Worm (Caenorhabditis elegans) whole organism, midembryonic: Measurements from ENCODE around the gene C47E12.10.

Experiments
- klf-2 ChIP-seq: fragments of 200-800 bp; sonication (Bioruptor generic); conservative IDR thresholded peaks from 2 replicates; pipeline ENCODE4 v1.3.6; 2022; ENCODE audit warnings: missing genetic modification reagents, missing genetic modification characterization, missing compliant biosample characterization
- med-1 ChIP-seq: sonication (generic microtip); optimal IDR thresholded peaks from 2 replicates; lab custom pipeline; 2017; ENCODE audit warnings: missing genetic modification characterization, mild to moderate bottlenecking, missing compliant biosample characterization, antibody characterized with exemption, missing genetic modification reagents; ENCODE audit not compliant: insufficient read depth
- ref-1 ChIP-seq: fragments of 200-800 bp; sonication (Bioruptor generic); conservative IDR thresholded peaks from 2 replicates; pipeline ENCODE4 v1.3.6; 2022; ENCODE audit warnings: missing genetic modification reagents, missing genetic modification characterization, missing compliant biosample characterization

- TF ChIP-seq ref-1, result no peak
- no peak for TF ChIP-seq klf-2 (GFP tag; lab: Robert Waterston, UW)
- TF ChIP-seq med-1 (GFP tag; lab: Kevin White, UChicago), result no peak
These were observed 44.3 kb upstream of the C47E12.10 start, which contains the start of gene dur-1 for ce11 chrIV:9928180-9928896.
